Worm (Caenorhabditis elegans): Measurements from ENCODE around the gene ife-1.

Gene ife-1

DNA sequence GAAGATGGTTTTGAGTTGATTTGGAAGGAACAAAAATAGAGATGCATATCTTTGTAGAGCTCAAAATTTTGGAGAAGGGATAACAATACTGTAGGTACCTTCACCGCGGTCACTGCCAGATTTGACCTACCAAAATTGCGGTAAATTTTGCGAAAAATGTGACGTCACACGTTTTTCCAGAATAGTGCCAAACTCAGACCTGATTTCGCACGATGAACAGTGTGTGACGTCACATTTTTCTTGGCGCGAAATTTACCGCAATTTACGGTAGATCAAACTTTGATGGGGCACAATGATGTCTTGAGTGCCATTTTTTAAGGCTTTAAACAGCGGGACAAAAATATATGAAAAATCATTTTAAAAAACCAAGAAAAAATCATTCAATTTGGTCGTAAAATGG, 14.3 kb upstream of the ife-1 start (continued):
- no peak for TF ChIP-seq rpc-1 (optimal IDR thresholded peaks at IDR 0.05)
- no peak for TF ChIP-seq rpc-1 (tag; optimal IDR thresholded peaks at IDR 0.05)
- no peak for TF ChIP-seq C06A6.2 (GFP tag; conservative IDR thresholded peaks at IDR 0.05)
- no peak for TF ChIP-seq tbx-9 (tag; optimal IDR thresholded peaks at IDR 0.05; ENCODE audit: borderline replicate concordance)
- no peak for TF ChIP-seq ceh-27 (GFP tag; optimal IDR thresholded peaks at IDR 0.05)
- TF ChIP-seq attf-3 (GFP tag; conservative IDR thresholded peaks at IDR 0.05) = no peak

DNA sequence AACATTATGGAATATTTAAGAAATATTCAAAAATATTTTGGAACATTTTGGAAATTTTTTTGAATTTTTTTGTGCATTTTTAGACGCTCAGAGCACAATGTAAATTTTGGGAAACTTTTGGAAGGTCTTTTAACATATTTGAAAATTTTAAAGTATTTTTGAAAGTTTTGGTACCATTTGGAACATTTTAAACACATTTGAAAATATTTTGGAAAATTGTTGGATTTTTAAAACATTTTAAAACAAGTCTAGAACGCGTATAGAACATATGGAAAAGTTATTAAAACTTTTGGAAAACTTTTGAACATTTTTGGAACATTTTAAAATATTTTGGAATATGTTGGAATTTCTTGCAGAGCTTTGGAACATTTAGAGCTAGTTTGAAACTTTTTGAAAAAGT, 9.5 kb upstream of the ife-1 start, which contains the start of gene sdz-20:
Gene sdz-20 (plus strand): TSS at position 301 of the 400 bp plus-strand sequence.
- TF ChIP-seq ZK185.1 (tag; optimal IDR thresholded peaks at IDR 0.05; ENCODE audit: poor library complexity, severe bottlenecking) = no peak
- TF ChIP-seq akir-1 (GFP tag; optimal IDR thresholded peaks at IDR 0.05) = no peak
- TF ChIP-seq snpc-1.3 (tag; optimal IDR thresholded peaks at IDR 0.05; ENCODE audit: insufficient read depth) = no peak
- TF ChIP-seq rpc-1 (optimal IDR thresholded peaks at IDR 0.05) = no peak
- TF ChIP-seq rpc-1 (tag; optimal IDR thresholded peaks at IDR 0.05) = no peak
- TF ChIP-seq dpff-1 (tag; optimal IDR thresholded peaks at IDR 0.05) = no peak
- TF ChIP-seq ekl-4 (GFP tag; IDR thresholded peaks at IDR 0.05) = no peak
- TF ChIP-seq ceh-27 (GFP tag; optimal IDR thresholded peaks at IDR 0.05) = no peak
- no peak for TF ChIP-seq unc-62 (GFP tag; optimal IDR thresholded peaks at IDR 0.05)
- TF ChIP-seq ceh-100 (GFP tag; IDR thresholded peaks at IDR 0.05) = no peak
- TF ChIP-seq Y53F4B.3 (GFP tag; IDR thresholded peaks at IDR 0.05) = no peak
- no peak for TF ChIP-seq die-1 (tag; optimal IDR thresholded peaks at IDR 0.05)
- no peak for TF ChIP-seq zim-3 (tag; optimal IDR thresholded peaks at IDR 0.05)
- TF ChIP-seq ztf-6 (GFP tag; IDR thresholded peaks at IDR 0.05) = no peak
- TF ChIP-seq nfya-2 (GFP tag; IDR thresholded peaks at IDR 0.05) = no peak
- TF ChIP-seq egl-18 (GFP tag; IDR thresholded peaks at IDR 0.05) = no peak
- TF ChIP-seq K11D2.4 (GFP tag; IDR thresholded peaks at IDR 0.05) = no peak

DNA sequence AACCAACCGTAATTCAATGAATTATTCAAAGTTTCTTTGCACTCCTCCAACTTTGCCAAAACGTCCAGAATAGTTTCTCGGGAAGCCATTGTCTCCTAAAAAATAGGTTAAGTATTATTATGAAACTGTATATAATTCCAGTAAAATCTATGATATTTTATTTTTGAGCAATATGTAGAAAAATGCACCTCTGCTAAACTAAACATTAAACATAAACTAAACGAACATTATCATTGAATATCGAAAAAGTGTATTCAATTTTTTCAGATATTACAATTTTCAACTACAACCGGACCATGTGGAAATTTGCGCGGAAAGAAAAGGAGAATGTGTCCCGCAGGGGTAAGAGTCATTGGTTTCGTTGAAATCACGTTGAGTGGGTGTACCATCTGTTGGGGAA, 3.5 kb upstream of the ife-1 start, which contains the start of gene F53A2.3:
Gene F53A2.3 (minus strand): TSS at position 101 of the 400 bp plus-strand sequence.
- TF ChIP-seq nhr-80 (tag; optimal IDR thresholded peaks at IDR 0.05) (no peak), F33H1.4 (GFP tag; IDR thresholded peaks at IDR 0.05) (no peak), nhr-27 (tag; optimal IDR thresholded peaks at IDR 0.05) (no peak)

DNA sequence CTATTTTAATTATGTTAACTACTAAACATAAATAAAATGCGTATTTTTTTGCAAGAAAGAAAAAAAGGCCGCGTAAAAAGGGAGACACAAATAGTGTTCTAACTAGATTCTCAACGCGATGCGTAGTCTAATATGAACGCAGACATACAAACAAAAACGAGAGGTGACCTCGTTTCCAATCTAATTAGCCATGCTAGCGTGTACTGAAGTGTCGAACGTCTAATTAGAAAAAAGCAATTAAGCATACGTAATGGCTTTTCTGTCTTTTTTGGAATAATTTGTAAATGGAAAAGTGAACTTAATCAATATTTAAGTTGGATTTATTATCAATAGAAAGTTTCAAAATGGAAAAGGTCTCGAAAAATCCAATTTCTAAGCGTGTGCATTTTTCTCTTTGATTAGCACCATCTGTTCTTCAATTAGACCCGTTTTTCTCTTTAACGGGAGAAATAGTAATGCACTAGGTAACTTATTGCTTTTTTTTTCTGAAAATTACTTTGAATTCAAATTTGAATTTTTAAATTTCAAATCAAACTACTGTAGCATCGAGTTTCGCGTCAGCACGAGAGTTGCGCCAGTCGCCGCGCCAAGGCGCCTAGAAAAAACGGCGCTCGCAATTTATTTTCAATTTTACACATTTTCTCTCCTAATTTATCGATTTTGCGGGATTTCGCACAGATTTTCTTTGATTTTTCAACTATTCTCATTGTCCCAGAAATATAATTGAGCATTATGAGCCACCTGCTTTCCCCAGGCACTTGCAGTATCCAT, 2.5 kb upstream of the ife-1 start:
- TF ChIP-seq F23B12.7 (tag; optimal IDR thresholded peaks at IDR 0.05; ENCODE audit: insufficient read depth) (peak; percentile 0), pbrm-1 (GFP tag; IDR thresholded peaks at IDR 0.05) (no peak), sea-2 (GFP tag; IDR thresholded peaks at IDR 0.05) (no peak), mcd-1 (GFP tag; IDR thresholded peaks at IDR 0.05) (peak; percentile 51), ztf-3 (GFP tag; optimal IDR thresholded peaks at IDR 0.05) (no peak), hmg-1.2 (GFP tag; IDR thresholded peaks at IDR 0.05) (peak; percentile 35; the same call in 1 of the 2 replicates), lin-40 (tag; optimal IDR thresholded peaks at IDR 0.05) (no peak), snpc-1.1 (tag; optimal IDR thresholded peaks at IDR 0.05; ENCODE audit: insufficient read depth) (no peak), rcor-1 (GFP tag; IDR thresholded peaks at IDR 0.05) (0 out of 2 replicates have a peak, but pooled peaks have one; percentile 28), mxl-1 (tag; optimal IDR thresholded peaks at IDR 0.05) (no peak), sptf-2 (GFP tag; optimal IDR thresholded peaks at IDR 0.05) (no peak), B0019.2 (GFP tag; conservative IDR thresholded peaks at IDR 0.05) (no peak), B0035.1 (tag; optimal IDR thresholded peaks at IDR 0.05) (no peak), ceh-79 (tag; optimal IDR thresholded peaks at IDR 0.05) (no peak), T26A5.8 (tag; optimal IDR thresholded peaks at IDR 0.05) (no peak), xnd-1 (tag; optimal IDR thresholded peaks at IDR 0.05) (peak; percentile 41), him-1 (tag; optimal IDR thresholded peaks at IDR 0.05) (peak; percentile 62), lin-35 (GFP tag; optimal IDR thresholded peaks at IDR 0.05) (peak in 1 of 3 experiments; percentile 21), snpc-4 (GFP tag; optimal IDR thresholded peaks at IDR 0.05) (no peak), snpc-4 (tag; optimal IDR thresholded peaks at IDR 0.05) (no peak), ztf-18 (tag; optimal IDR thresholded peaks at IDR 0.05) (peak; percentile 96)
